Fruit fly (Drosophila melanogaster): Measurements from ENCODE around the gene fz2.

DNA sequence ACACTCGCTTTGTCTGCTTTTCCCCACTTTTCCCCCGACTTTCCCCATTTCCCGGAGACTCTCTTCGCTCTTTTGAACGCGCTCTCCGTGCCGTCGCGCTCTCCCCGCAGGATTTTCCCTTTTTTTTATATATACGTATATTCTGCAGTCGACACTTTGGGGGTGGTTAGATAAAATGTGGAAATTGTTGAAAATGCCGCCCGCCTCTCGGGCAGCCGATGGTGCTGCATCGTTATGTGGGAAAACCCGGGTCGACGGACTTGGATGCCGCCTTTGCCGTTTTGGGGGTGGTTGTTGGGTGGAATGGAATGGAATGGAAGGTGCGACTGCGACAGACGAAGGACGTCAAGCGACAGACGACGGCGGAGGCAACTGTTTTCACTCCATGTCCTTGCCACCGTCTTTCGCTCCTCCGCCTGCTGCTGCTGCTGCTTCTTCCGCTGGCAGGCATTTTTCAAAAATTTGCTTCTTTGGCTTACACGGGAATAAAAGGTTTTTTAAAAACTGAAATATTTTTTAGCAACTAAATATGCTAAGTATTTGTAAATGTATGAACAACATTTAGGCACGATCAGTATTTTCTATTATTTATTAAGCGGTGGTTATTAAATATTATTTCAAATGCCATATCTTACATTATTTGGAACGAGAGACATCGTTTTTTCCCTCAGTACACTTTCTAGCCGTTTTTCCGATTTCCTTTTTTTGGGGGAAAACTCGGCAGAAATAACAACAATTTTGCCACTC lies 4.2 kb downstream of the fz2 start:
- TF ChIP-seq EcR (GFP tag; optimal IDR thresholded peaks at IDR 0.05) = no peak
- no peak for TF ChIP-seq psq (optimal IDR thresholded peaks at IDR 0.05)
- no peak for TF ChIP-seq usp (GFP tag; optimal IDR thresholded peaks at IDR 0.05)
- no peak for TF ChIP-seq pan (optimal IDR thresholded peaks at IDR 0.05)
